Fruit fly (Drosophila melanogaster) whole organism, embryonic: ENCODE data around the gene crq.

Experiments used
- Ada2b ChIP-seq: fragments of 200-800 bp; sonication (Bioruptor generic); IDR thresholded peaks from 2 replicates; pipeline ENCODE4 v1.3.6; 2022; ENCODE audit warnings: missing biosample characterization, missing genetic modification characterization
- Asciz ChIP-seq: fragments of 200-800 bp; sonication (Bioruptor generic); optimal IDR thresholded peaks from 2 replicates; lab custom pipeline; 2017; ENCODE audit warnings: missing biosample characterization, mild to moderate bottlenecking, missing genetic modification characterization, missing genetic modification reagents
- CG10209 ChIP-seq: fragments of 200-800 bp; sonication (Bioruptor generic); optimal IDR thresholded peaks from 3 replicates; lab custom pipeline; 2017; ENCODE audit warnings: missing biosample characterization, mild to moderate bottlenecking, missing genetic modification characterization, missing genetic modification reagents
- CG10979 ChIP-seq: fragments of 200-800 bp; sonication (Bioruptor generic); optimal IDR thresholded peaks from 2 replicates; lab custom pipeline; 2018; ENCODE audit warnings: missing biosample characterization, mild to moderate bottlenecking, missing genetic modification characterization, moderate library complexity
- CG11504 ChIP-seq: fragments of 200-800 bp; sonication (Bioruptor generic); optimal IDR thresholded peaks from 3 replicates; lab custom pipeline; 2019; ENCODE audit warnings: missing biosample characterization, mild to moderate bottlenecking, missing genetic modification characterization, moderate library complexity
- CG11695 ChIP-seq: fragments of 200-800 bp; sonication (Bioruptor generic); IDR thresholded peaks from 3 replicates; pipeline ENCODE4 v1.3.6; 2022; ENCODE audit warnings: missing biosample characterization, missing genetic modification characterization
- CG12299 ChIP-seq: fragments of 200-800 bp; sonication (Bioruptor generic); optimal IDR thresholded peaks from 2 replicates; lab custom pipeline; 2018; ENCODE audit warnings: missing biosample characterization, mild to moderate bottlenecking, missing genetic modification characterization
- CG12391 ChIP-seq: fragments of 200-800 bp; sonication (Bioruptor generic); optimal IDR thresholded peaks from 3 replicates; lab custom pipeline; 2018; ENCODE audit warnings: missing biosample characterization, mild to moderate bottlenecking, missing genetic modification characterization, moderate library complexity
- CG14710 ChIP-seq: fragments of 200-800 bp; sonication (Bioruptor generic); optimal IDR thresholded peaks from 3 replicates; lab custom pipeline; 2019; ENCODE audit warnings: missing biosample characterization, mild to moderate bottlenecking, missing genetic modification characterization, moderate library complexity
- CG15601 ChIP-seq: fragments of 200-800 bp; sonication (Bioruptor generic); optimal IDR thresholded peaks from 3 replicates; lab custom pipeline; 2019; ENCODE audit warnings: missing biosample characterization, mild to moderate bottlenecking, missing genetic modification characterization, moderate library complexity
- CG17361 ChIP-seq: fragments of 200-800 bp; sonication (Bioruptor generic); IDR thresholded peaks from 3 replicates; pipeline ENCODE4 v1.3.6; 2022; ENCODE audit warnings: missing biosample characterization, missing genetic modification characterization
- CG18619 ChIP-seq: fragments of 200-800 bp; sonication (Bioruptor generic); optimal IDR thresholded peaks from 3 replicates; lab custom pipeline; 2017; ENCODE audit warnings: missing biosample characterization, mild to moderate bottlenecking, missing genetic modification characterization
- CG2678 ChIP-seq: fragments of 200-800 bp; sonication (Bioruptor generic); optimal IDR thresholded peaks from 3 replicates; lab custom pipeline; 2019; ENCODE audit warnings: missing biosample characterization, mild to moderate bottlenecking, missing genetic modification characterization, moderate library complexity
- CG30403 ChIP-seq: fragments of 200-800 bp; sonication (Bioruptor generic); optimal IDR thresholded peaks from 3 replicates; lab custom pipeline; 2016; ENCODE audit warnings: missing biosample characterization, missing genetic modification characterization
- CG31441 ChIP-seq: fragments of 200-800 bp; sonication (Bioruptor generic); IDR thresholded peaks from 2 replicates; pipeline ENCODE4 v1.3.6; 2022; ENCODE audit warnings: missing biosample characterization, missing genetic modification characterization
- CG6689 ChIP-seq: fragments of 200-800 bp; sonication (Bioruptor generic); IDR thresholded peaks from 2 replicates; pipeline ENCODE4 v1.3.6; 2022; ENCODE audit warnings: missing biosample characterization, missing genetic modification characterization
- CG7839 ChIP-seq: fragments of 200-800 bp; sonication (Bioruptor generic); optimal IDR thresholded peaks from 3 replicates; lab custom pipeline; 2018; ENCODE audit warnings: missing biosample characterization, mild to moderate bottlenecking, missing genetic modification characterization, moderate library complexity
- CG8089 ChIP-seq: fragments of 200-800 bp; sonication (Bioruptor generic); optimal IDR thresholded peaks from 3 replicates; lab custom pipeline; 2016; ENCODE audit warnings: missing biosample characterization, missing genetic modification characterization
- CG8388 ChIP-seq: fragments of 200-800 bp; sonication (Bioruptor generic); optimal IDR thresholded peaks from 2 replicates; lab custom pipeline; 2019; ENCODE audit warnings: missing biosample characterization, mild to moderate bottlenecking, missing genetic modification characterization, moderate library complexity
- CG9727 ChIP-seq: fragments of 200-800 bp; sonication (Bioruptor generic); optimal IDR thresholded peaks from 3 replicates; lab custom pipeline; 2017; ENCODE audit warnings: missing biosample characterization, mild to moderate bottlenecking, missing genetic modification characterization
- Deaf1 ChIP-seq: fragments of 200-800 bp; optimal IDR thresholded peaks from 3 replicates; lab custom pipeline; 2019; ENCODE audit warnings: missing biosample characterization, mild to moderate bottlenecking, missing genetic modification characterization, moderate library complexity
- E2f2 ChIP-seq: fragments of 200-800 bp; sonication (Bioruptor generic); IDR thresholded peaks from 2 replicates; pipeline ENCODE4 v1.3.6; 2022; ENCODE audit warnings: missing biosample characterization, missing genetic modification characterization
- Hand ChIP-seq: fragments of 200-800 bp; sonication (Bioruptor generic); optimal IDR thresholded peaks from 2 replicates; lab custom pipeline; 2017; ENCODE audit warnings: mild to moderate bottlenecking, missing biosample characterization, missing genetic modification reagents, missing genetic modification characterization
- Hr3 ChIP-seq: fragments of 200-800 bp; sonication (Bioruptor generic); optimal IDR thresholded peaks from 3 replicates; lab custom pipeline; 2016; ENCODE audit warnings: missing biosample characterization, missing genetic modification characterization
- Hr51 ChIP-seq, 2 experiments: fragments of 200-800 bp; sonication (Bioruptor generic); optimal IDR thresholded peaks; 2 replicates in 1 of 2; 3 replicates in 1 of 2; lab custom pipeline; 2016 to 2018; ENCODE audit warnings: missing biosample characterization in 2 of 2, missing genetic modification characterization in 2 of 2, mild to moderate bottlenecking in 1 of 2, moderate library complexity in 1 of 2
- Max ChIP-seq: fragments of 200-800 bp; sonication (Bioruptor generic); optimal IDR thresholded peaks from 2 replicates; lab custom pipeline; 2016; ENCODE audit warnings: missing biosample characterization, mild to moderate bottlenecking, missing genetic modification characterization
- PHDP ChIP-seq: fragments of 200-800 bp; sonication (Bioruptor generic); optimal IDR thresholded peaks from 3 replicates; lab custom pipeline; 2018; ENCODE audit warnings: missing biosample characterization, mild to moderate bottlenecking, missing genetic modification characterization, moderate library complexity
- Ptx1 ChIP-seq: fragments of 200-800 bp; sonication (Bioruptor generic); IDR thresholded peaks from 2 replicates; pipeline ENCODE4 v1.3.6; 2022; ENCODE audit warnings: missing biosample characterization, missing genetic modification characterization
- Sox102F ChIP-seq: fragments of 200-800 bp; sonication (Bioruptor generic); optimal IDR thresholded peaks from 2 replicates; lab custom pipeline; 2018; ENCODE audit warnings: missing biosample characterization, mild to moderate bottlenecking, missing genetic modification characterization, moderate library complexity
- Ssrp ChIP-seq: fragments of 200-800 bp; sonication (Bioruptor generic); optimal IDR thresholded peaks from 2 replicates; lab custom pipeline; 2018; ENCODE audit warnings: missing biosample characterization, mild to moderate bottlenecking, missing genetic modification characterization, moderate library complexity
- Xbp1 ChIP-seq: fragments of 200-800 bp; sonication (Bioruptor generic); optimal IDR thresholded peaks from 3 replicates; lab custom pipeline; 2016; ENCODE audit warnings: missing biosample characterization, mild to moderate bottlenecking, missing genetic modification characterization
- Xrp1 ChIP-seq: fragments of 200-800 bp; sonication (Bioruptor generic); IDR thresholded peaks from 2 replicates; pipeline ENCODE4 v1.3.6; 2022; ENCODE audit warnings: missing biosample characterization, missing genetic modification characterization
- YL-1 ChIP-seq: fragments of 200-800 bp; sonication (Bioruptor generic); optimal IDR thresholded peaks from 3 replicates; lab custom pipeline; 2017; ENCODE audit warnings: missing biosample characterization, mild to moderate bottlenecking, missing genetic modification characterization
- ab ChIP-seq: fragments of 200-800 bp; sonication (Bioruptor generic); optimal IDR thresholded peaks from 2 replicates; lab custom pipeline; 2016; ENCODE audit warnings: missing biosample characterization, missing genetic modification characterization
- az2 ChIP-seq: fragments of 200-800 bp; sonication (Bioruptor generic); optimal IDR thresholded peaks from 3 replicates; lab custom pipeline; 2016; ENCODE audit warnings: missing biosample characterization, missing genetic modification characterization
- bab2 ChIP-seq: fragments of 200-800 bp; sonication (Bioruptor generic); optimal IDR thresholded peaks from 2 replicates; lab custom pipeline; 2016; ENCODE audit warnings: missing biosample characterization, missing genetic modification characterization
- crol ChIP-seq: fragments of 200-800 bp; sonication (Bioruptor generic); IDR thresholded peaks from 2 replicates; pipeline ENCODE4 v1.3.6; 2022; ENCODE audit warnings: missing biosample characterization, missing genetic modification characterization
- hb ChIP-seq: fragments of 200-800 bp; sonication (Bioruptor generic); IDR thresholded peaks from 3 replicates; pipeline ENCODE4 v1.3.6; 2022; ENCODE audit warnings: missing biosample characterization, missing genetic modification characterization; ENCODE audit not compliant: partially characterized antibody
- hkb ChIP-seq, 2 experiments: fragments of 200-800 bp in 1 of 2; fragments of >200 bp in 1 of 2; sonication (Bioruptor generic) in 1 of 2; IDR thresholded peaks in 1 of 2; optimal IDR thresholded peaks in 1 of 2; 2 replicates each; pipeline versions ENCODE4 v1.3.6 to Lab custom; 2017 to 2022; ENCODE audit warnings: missing biosample characterization in 1 of 2, missing genetic modification characterization in 1 of 2
- lab ChIP-seq: fragments of 200-800 bp; sonication (Bioruptor generic); optimal IDR thresholded peaks from 3 replicates; lab custom pipeline; 2017; ENCODE audit warnings: missing biosample characterization, missing genetic modification characterization, mild to moderate bottlenecking, moderate library complexity, missing genetic modification reagents
- lov ChIP-seq, 2 experiments: fragments of 200-800 bp in 1 of 2; fragments of >200 bp in 1 of 2; sonication (Bioruptor generic) in 1 of 2; IDR thresholded peaks in 1 of 2; optimal IDR thresholded peaks in 1 of 2; 2 replicates in 1 of 2; 3 replicates in 1 of 2; pipeline versions ENCODE4 v1.3.6 to Lab custom; 2017 to 2022; ENCODE audit warnings: missing biosample characterization in 1 of 2, missing genetic modification characterization in 1 of 2
- odd ChIP-seq: fragments of 200-800 bp; sonication (Bioruptor generic); optimal IDR thresholded peaks from 2 replicates; lab custom pipeline; 2017; ENCODE audit warnings: missing biosample characterization, mild to moderate bottlenecking, missing genetic modification characterization
- phol ChIP-seq: fragments of 200-800 bp; sonication (Bioruptor generic); optimal IDR thresholded peaks from 3 replicates; lab custom pipeline; 2018; ENCODE audit warnings: missing biosample characterization, mild to moderate bottlenecking, missing genetic modification characterization, moderate library complexity
- rib ChIP-seq: fragments of 200-800 bp; sonication (Bioruptor generic); IDR thresholded peaks from 2 replicates; pipeline ENCODE4 v1.3.6; 2022; ENCODE audit warnings: missing biosample characterization, missing genetic modification characterization
- sd ChIP-seq: fragments of 200-800 bp; sonication (Bioruptor generic); optimal IDR thresholded peaks from 3 replicates; lab custom pipeline; 2018; ENCODE audit warnings: missing biosample characterization, mild to moderate bottlenecking, missing genetic modification characterization, moderate library complexity
- so ChIP-seq: fragments of 200-800 bp; sonication (Bioruptor generic); IDR thresholded peaks from 3 replicates; pipeline ENCODE4 v1.3.6; 2022; ENCODE audit warnings: missing biosample characterization, missing genetic modification characterization
- tio ChIP-seq: fragments of 200-800 bp; sonication (Bioruptor generic); optimal IDR thresholded peaks from 2 replicates; lab custom pipeline; 2017; ENCODE audit warnings: missing biosample characterization, missing genetic modification characterization, inconsistent platforms
- unpg ChIP-seq: fragments of 200-800 bp; sonication (Bioruptor generic); optimal IDR thresholded peaks from 3 replicates; lab custom pipeline; 2018; ENCODE audit warnings: missing biosample characterization, mild to moderate bottlenecking, missing genetic modification characterization, moderate library complexity

Gene crq

dm6 chr2L:435311-435806 is 17.5 kb downstream of the crq start (continued):
- TF ChIP-seq Hr51 (GFP tag; optimal IDR thresholded peaks at IDR 0.05; lab: Kevin White, UChicago): peak in 1 of 2 experiments; percentile 61
- TF ChIP-seq CG7839: peak; percentile 28
- TF ChIP-seq bab2: no peak
- TF ChIP-seq Xbp1 (GFP tag; lab: Kevin White, UChicago): peak; percentile 8
- TF ChIP-seq CG31441 (GFP tag; lab: Robert Waterston, UW): peak; percentile 62
- TF ChIP-seq Ptx1: peak; percentile 50; the same call in 1 of the 2 replicates
- no peak for TF ChIP-seq CG8089
- TF ChIP-seq CG17361 (GFP tag; lab: Robert Waterston, UW): peak; percentile 33; the same call in 1 of the 3 replicates
- TF ChIP-seq CG9727 (GFP tag; lab: Kevin White, UChicago): no peak
- TF ChIP-seq rib (GFP tag; lab: Robert Waterston, UW): no peak
- 0 out of 2 replicates have a peak, but pooled peaks have one; percentile 8 for TF ChIP-seq Ada2b (GFP tag; lab: Robert Waterston, UW)
- TF ChIP-seq az2: peak; percentile 17
- peak; percentile 46 for TF ChIP-seq unpg
- TF ChIP-seq CG6689 (GFP tag; lab: Robert Waterston, UW): 0 out of 2 replicates have a peak, but pooled peaks have one; percentile 21
- peak; percentile 39 for TF ChIP-seq CG8388
- TF ChIP-seq Asciz (GFP tag; lab: Kevin White, UChicago): peak; percentile 34
- TF ChIP-seq odd (GFP tag; lab: Kevin White, UChicago): no peak
- TF ChIP-seq Max (GFP tag; lab: Kevin White, UChicago): no peak
- peak; percentile 55 for TF ChIP-seq crol (GFP tag; lab: Robert Waterston, UW)
- no peak for TF ChIP-seq YL-1 (GFP tag; lab: Kevin White, UChicago)
- TF ChIP-seq CG12299 (tag; lab: Kevin White, UChicago): no peak
- TF ChIP-seq Sox102F (GFP tag; lab: Kevin White, UChicago): peak; percentile 59
- no peak for TF ChIP-seq tio
- TF ChIP-seq sd (tag; lab: Kevin White, UChicago): peak; percentile 34
- peak; percentile 44 for TF ChIP-seq CG12391 (tag; lab: Kevin White, UChicago)
- TF ChIP-seq Hr3 (GFP tag; lab: Kevin White, UChicago): no peak
- TF ChIP-seq CG18619: no peak
- TF ChIP-seq Hand (GFP tag; lab: Kevin White, UChicago): no peak
- TF ChIP-seq so (GFP tag; lab: Robert Waterston, UW): 0 out of 3 replicates have a peak, but pooled peaks have one; percentile 44
- TF ChIP-seq CG11695 (GFP tag; lab: Robert Waterston, UW): no peak
- peak; percentile 43 for TF ChIP-seq Deaf1 (tag; lab: Kevin White, UChicago)
- TF ChIP-seq CG15601 (tag; lab: Kevin White, UChicago): peak; percentile 78
- TF ChIP-seq CG10979 (tag; lab: Kevin White, UChicago): peak; percentile 21
- TF ChIP-seq E2f2 (GFP tag; lab: Robert Waterston, UW): 0 out of 2 replicates have a peak, but pooled peaks have one; percentile 16
- TF ChIP-seq lab (GFP tag; lab: Kevin White, UChicago): peak; percentile 8
- TF ChIP-seq phol: peak; percentile 24
- TF ChIP-seq hb (GFP tag; lab: Robert Waterston, UW): no peak
- TF ChIP-seq CG14710 (tag; lab: Kevin White, UChicago): peak; percentile 12
- TF ChIP-seq ab (GFP tag; lab: Kevin White, UChicago): no peak
- peak; percentile 8 for TF ChIP-seq CG30403 (GFP tag; lab: Kevin White, UChicago)
- TF ChIP-seq hkb (optimal IDR thresholded peaks at IDR 0.05; lab: Kevin White, UChicago): no peak
- peak; percentile 33; the same call in 1 of the 2 replicates for TF ChIP-seq hkb (GFP tag; IDR thresholded peaks at IDR 0.05; lab: Robert Waterston, UW)
- TF ChIP-seq Xrp1 (GFP tag; lab: Robert Waterston, UW): peak; percentile 36; the same call in 1 of the 2 replicates
- peak; percentile 42 for TF ChIP-seq CG2678 (tag; lab: Kevin White, UChicago)
- peak; percentile 11 for TF ChIP-seq PHDP (tag; lab: Kevin White, UChicago)
- TF ChIP-seq Ssrp (tag; lab: Kevin White, UChicago): peak; percentile 45
- TF ChIP-seq lov (optimal IDR thresholded peaks at IDR 0.05; lab: Kevin White, UChicago): no peak
- 0 out of 3 replicates have a peak, but pooled peaks have one; percentile 17 for TF ChIP-seq lov (GFP tag; IDR thresholded peaks at IDR 0.05; lab: Robert Waterston, UW)
- TF ChIP-seq CG11504 (tag; lab: Kevin White, UChicago): peak; percentile 64
- TF ChIP-seq CG10209 (GFP tag; lab: Kevin White, UChicago): peak; percentile 17
